Fruit fly (Drosophila melanogaster) whole organism, prepupa: ENCODE measurements around the gene Girdin.

Experiments
- Blimp-1 ChIP-seq: fragments of 200-800 bp; sonication (Bioruptor generic); optimal IDR thresholded peaks from 3 replicates; lab custom pipeline; 2017; ENCODE audit warnings: missing biosample characterization, missing genetic modification characterization, mild to moderate bottlenecking, moderate library complexity, missing genetic modification reagents
- CG10631 ChIP-seq: fragments of 200-800 bp; sonication (Bioruptor generic); optimal IDR thresholded peaks from 2 replicates; lab custom pipeline; 2016; ENCODE audit warnings: missing biosample characterization, missing genetic modification characterization
- CG11294 ChIP-seq: fragments of 200-800 bp; sonication (Bioruptor generic); IDR thresholded peaks from 2 replicates; pipeline ENCODE4 v1.3.6; 2022; ENCODE audit warnings: missing biosample characterization, missing genetic modification characterization
- CG11762 ChIP-seq: fragments of 200-800 bp; sonication (Bioruptor generic); optimal IDR thresholded peaks from 3 replicates; lab custom pipeline; 2016; ENCODE audit warnings: missing biosample characterization, missing genetic modification characterization; ENCODE audit not compliant: insufficient read depth
- CG11902 ChIP-seq: fragments of 200-800 bp; sonication (Bioruptor generic); optimal IDR thresholded peaks from 3 replicates; lab custom pipeline; 2016; ENCODE audit warnings: missing biosample characterization, missing genetic modification characterization
- CG15336 ChIP-seq: fragments of 200-800 bp; sonication (Bioruptor generic); IDR thresholded peaks from 2 replicates; pipeline ENCODE4 v1.3.6; 2022; ENCODE audit warnings: missing biosample characterization, missing genetic modification characterization
- CG16779 ChIP-seq: fragments of 200-800 bp; sonication (Bioruptor generic); optimal IDR thresholded peaks from 3 replicates; lab custom pipeline; 2017; ENCODE audit warnings: missing biosample characterization, mild to moderate bottlenecking, missing genetic modification characterization
- CG31627 ChIP-seq: fragments of 200-800 bp; sonication (Bioruptor generic); optimal IDR thresholded peaks from 3 replicates; lab custom pipeline; 2016; ENCODE audit warnings: missing biosample characterization, missing genetic modification characterization
- CG32006 ChIP-seq: fragments of 200-800 bp; sonication (Bioruptor generic); optimal IDR thresholded peaks from 3 replicates; lab custom pipeline; 2017; ENCODE audit warnings: missing biosample characterization, mild to moderate bottlenecking, missing genetic modification characterization
- CG34406 ChIP-seq: fragments of 200-800 bp; sonication (Bioruptor generic); optimal IDR thresholded peaks from 3 replicates; lab custom pipeline; 2016; ENCODE audit warnings: missing biosample characterization, missing genetic modification characterization
- CG3919 ChIP-seq: fragments of 200-800 bp; sonication (Bioruptor generic); optimal IDR thresholded peaks from 3 replicates; lab custom pipeline; 2016; ENCODE audit warnings: missing biosample characterization, missing genetic modification characterization
- CG4318 ChIP-seq: fragments of 200-800 bp; sonication (Bioruptor generic); optimal IDR thresholded peaks from 3 replicates; lab custom pipeline; 2017; ENCODE audit warnings: missing biosample characterization, mild to moderate bottlenecking, missing genetic modification characterization
- CG6163 ChIP-seq: fragments of 200-800 bp; sonication (Bioruptor generic); IDR thresholded peaks from 3 replicates; pipeline ENCODE4 v1.3.6; 2022; ENCODE audit warnings: missing biosample characterization, missing genetic modification characterization
- CG6276 ChIP-seq: fragments of 200-800 bp; sonication (Bioruptor generic); optimal IDR thresholded peaks from 2 replicates; lab custom pipeline; 2017; ENCODE audit warnings: missing biosample characterization, mild to moderate bottlenecking, missing genetic modification characterization
- CG6792 ChIP-seq: fragments of 200-800 bp; sonication (Bioruptor generic); optimal IDR thresholded peaks from 3 replicates; lab custom pipeline; 2016; ENCODE audit warnings: missing biosample characterization, missing genetic modification characterization
- CG6808 ChIP-seq: fragments of 200-800 bp; sonication (Bioruptor generic); optimal IDR thresholded peaks from 3 replicates; lab custom pipeline; 2017; ENCODE audit warnings: missing biosample characterization, missing genetic modification characterization, mild to moderate bottlenecking, moderate library complexity, missing genetic modification reagents
- CG6854 ChIP-seq: fragments of 200-800 bp; sonication (Bioruptor generic); optimal IDR thresholded peaks from 2 replicates; lab custom pipeline; 2017; ENCODE audit warnings: missing biosample characterization, mild to moderate bottlenecking, missing genetic modification characterization
- CG8119 ChIP-seq: fragments of 200-800 bp; sonication (Bioruptor generic); IDR thresholded peaks from 3 replicates; pipeline ENCODE4 v1.3.6; 2022; ENCODE audit warnings: missing biosample characterization, missing genetic modification characterization
- CG8319 ChIP-seq: fragments of 200-800 bp; sonication (Bioruptor generic); optimal IDR thresholded peaks from 3 replicates; lab custom pipeline; 2016; ENCODE audit warnings: missing biosample characterization, missing genetic modification characterization
- CG9139 ChIP-seq: fragments of 200-800 bp; sonication (Bioruptor generic); optimal IDR thresholded peaks from 3 replicates; lab custom pipeline; 2017; ENCODE audit warnings: missing biosample characterization, mild to moderate bottlenecking, missing genetic modification characterization
- Eip75B ChIP-seq: fragments of 200-800 bp; sonication (Bioruptor generic); optimal IDR thresholded peaks from 3 replicates; lab custom pipeline; 2016; ENCODE audit warnings: missing biosample characterization, missing genetic modification characterization
- Eip78C ChIP-seq: fragments of 200-800 bp; sonication (Bioruptor generic); peaks from one replicate; lab custom pipeline; 2016; ENCODE audit warnings: missing biosample characterization, missing genetic modification characterization
- Ets21C ChIP-seq: fragments of 200-800 bp; sonication (Bioruptor generic); optimal IDR thresholded peaks from 3 replicates; lab custom pipeline; 2016; ENCODE audit warnings: missing biosample characterization, missing genetic modification characterization
- Ets96B ChIP-seq: fragments of 200-800 bp; optimal IDR thresholded peaks from 2 replicates; lab custom pipeline; 2019; ENCODE audit warnings: missing biosample characterization, mild to moderate bottlenecking, missing genetic modification characterization, moderate library complexity
- Gug ChIP-seq: fragments of 200-800 bp; sonication (Bioruptor generic); IDR thresholded peaks from 2 replicates; pipeline ENCODE4 v1.3.6; 2022; ENCODE audit warnings: missing biosample characterization, missing genetic modification characterization
- Lpt ChIP-seq: fragments of 200-800 bp; sonication (Bioruptor generic); optimal IDR thresholded peaks from 3 replicates; lab custom pipeline; 2016; ENCODE audit warnings: missing biosample characterization, missing genetic modification characterization
- Met ChIP-seq: fragments of 200-800 bp; sonication (Bioruptor generic); optimal IDR thresholded peaks from 3 replicates; lab custom pipeline; 2016; ENCODE audit warnings: missing biosample characterization, missing genetic modification characterization
- OdsH ChIP-seq: fragments of 200-800 bp; sonication (Bioruptor generic); optimal IDR thresholded peaks from 3 replicates; lab custom pipeline; 2016; ENCODE audit warnings: missing biosample characterization, missing genetic modification characterization
- Sox102F ChIP-seq: fragments of 200-800 bp; sonication (Bioruptor generic); optimal IDR thresholded peaks from 2 replicates; lab custom pipeline; 2016; ENCODE audit warnings: missing biosample characterization, mild to moderate bottlenecking, missing genetic modification characterization
- Sox14 ChIP-seq: fragments of 200-800 bp; sonication (Bioruptor generic); optimal IDR thresholded peaks from 3 replicates; lab custom pipeline; 2016; ENCODE audit warnings: missing biosample characterization, missing genetic modification characterization
- Sox15 ChIP-seq: fragments of 200-800 bp; sonication (Bioruptor generic); optimal IDR thresholded peaks from 3 replicates; lab custom pipeline; 2016; ENCODE audit warnings: missing biosample characterization, missing genetic modification characterization
- achi ChIP-seq: fragments of 200-800 bp; sonication (Bioruptor generic); optimal IDR thresholded peaks from 3 replicates; lab custom pipeline; 2016; ENCODE audit warnings: missing biosample characterization, missing genetic modification characterization
- acj6 ChIP-seq: fragments of 200-800 bp; sonication (Bioruptor generic); optimal IDR thresholded peaks from 3 replicates; lab custom pipeline; 2016; ENCODE audit warnings: missing biosample characterization, missing genetic modification characterization
- dac ChIP-seq: fragments of 200-800 bp; sonication (Bioruptor generic); optimal IDR thresholded peaks from 2 replicates; lab custom pipeline; 2017; ENCODE audit warnings: missing biosample characterization, mild to moderate bottlenecking, missing genetic modification characterization
- eg ChIP-seq: fragments of 200-800 bp; sonication (Bioruptor generic); IDR thresholded peaks from 3 replicates; pipeline ENCODE4 v1.3.6; 2022; ENCODE audit warnings: missing biosample characterization, missing genetic modification characterization
- esn ChIP-seq: fragments of 200-800 bp; sonication (Bioruptor generic); optimal IDR thresholded peaks from 2 replicates; lab custom pipeline; 2016; ENCODE audit warnings: missing biosample characterization, mild to moderate bottlenecking, missing genetic modification characterization, moderate library complexity
- fd59A ChIP-seq: fragments of 200-800 bp; sonication (Bioruptor generic); optimal IDR thresholded peaks from 2 replicates; lab custom pipeline; 2017; ENCODE audit warnings: missing biosample characterization, mild to moderate bottlenecking, missing genetic modification characterization, missing genetic modification reagents
- fd85E ChIP-seq: fragments of 200-800 bp; sonication (Bioruptor generic); optimal IDR thresholded peaks from 3 replicates; lab custom pipeline; 2016; ENCODE audit warnings: missing biosample characterization, missing genetic modification characterization
- fkh ChIP-seq: fragments of 200-800 bp; sonication (Bioruptor generic); optimal IDR thresholded peaks from 3 replicates; lab custom pipeline; 2017; ENCODE audit warnings: missing biosample characterization, mild to moderate bottlenecking, missing genetic modification characterization, moderate library complexity
- lz ChIP-seq: fragments of 200-800 bp; sonication (Bioruptor generic); optimal IDR thresholded peaks from 3 replicates; lab custom pipeline; 2016; ENCODE audit warnings: missing biosample characterization, missing genetic modification characterization
- net ChIP-seq: fragments of 200-800 bp; sonication (Bioruptor generic); optimal IDR thresholded peaks from 3 replicates; lab custom pipeline; 2016; ENCODE audit warnings: missing biosample characterization, missing genetic modification characterization
- pdm3 ChIP-seq: fragments of 200-800 bp; sonication (Bioruptor generic); optimal IDR thresholded peaks from 3 replicates; lab custom pipeline; 2016; ENCODE audit warnings: missing biosample characterization, missing genetic modification characterization
- svp ChIP-seq: fragments of 200-800 bp; sonication (Bioruptor generic); peaks from one replicate; lab custom pipeline; 2016; ENCODE audit warnings: missing biosample characterization, missing genetic modification characterization
- topi ChIP-seq: fragments of 200-800 bp; sonication (Bioruptor generic); optimal IDR thresholded peaks from 3 replicates; lab custom pipeline; 2016; ENCODE audit warnings: missing biosample characterization, missing genetic modification characterization

Gene Girdin

dm6 chr3L:3206263-3206662 lies 27.5 kb downstream of the Girdin start, which contains the start of gene CG33160:
Gene CG33160, minus strand, starts transcription at chr3L:3206363.
- TF ChIP-seq CG3919 (GFP tag; lab: Kevin White, UChicago): no peak
- no peak for TF ChIP-seq CG11294 (GFP tag; lab: Robert Waterston, UW)
- TF ChIP-seq CG6808 (GFP tag; lab: Kevin White, UChicago): no peak
- TF ChIP-seq CG8119: no peak
- no peak for TF ChIP-seq Eip75B

- TF ChIP-seq CG6854 (GFP tag; lab: Kevin White, UChicago) (no peak), Ets96B (tag; lab: Kevin White, UChicago) (no peak)
These were observed 30.2 kb downstream of the Girdin start, which contains the start of the genes CG32269 and CG32270 for dm6 chr3L:3208895-3209294. Gene CG32269, minus strand, starts transcription at chr3L:3208985. Gene CG32270, minus strand, starts transcription at chr3L:3208985.

dm6 chr3L:3218859-3219258 lies 40.1 kb downstream of the Girdin start, which contains the start of the genes hob and nSMase:
Gene hob, minus strand, starts transcription at chr3L:3218920.
Gene nSMase, plus strand, starts transcription at chr3L:3219156.
- TF ChIP-seq svp (GFP tag; lab: Kevin White, UChicago) (peak; percentile 80), acj6 (GFP tag; lab: Kevin White, UChicago) (no peak)

- peak; percentile 77 for TF ChIP-seq CG10631
- peak; percentile 34 for TF ChIP-seq fkh (GFP tag; lab: Kevin White, UChicago)
- peak; percentile 96 for TF ChIP-seq Eip78C (GFP tag; lab: Kevin White, UChicago)
- TF ChIP-seq CG6792 (GFP tag; lab: Kevin White, UChicago): peak; percentile 79
- TF ChIP-seq Sox15 (GFP tag; lab: Kevin White, UChicago): peak; percentile 68
- peak; percentile 75 for TF ChIP-seq Sox14 (GFP tag; lab: Kevin White, UChicago)
- TF ChIP-seq CG32006 (GFP tag; lab: Kevin White, UChicago): no peak
- peak; percentile 83 for TF ChIP-seq CG34406 (GFP tag; lab: Kevin White, UChicago)
- TF ChIP-seq Gug: no peak
- TF ChIP-seq CG11762 (GFP tag; lab: Kevin White, UChicago): no peak
- peak; percentile 25 for TF ChIP-seq CG3919 (GFP tag; lab: Kevin White, UChicago)
- TF ChIP-seq CG11902 (GFP tag; lab: Kevin White, UChicago): peak; percentile 55
- TF ChIP-seq fd59A: peak; percentile 68
- peak; percentile 69 for TF ChIP-seq Met (GFP tag; lab: Kevin White, UChicago)
- no peak for TF ChIP-seq OdsH (GFP tag; lab: Kevin White, UChicago)
- TF ChIP-seq CG31627 (GFP tag; lab: Kevin White, UChicago): peak; percentile 90
- no peak for TF ChIP-seq CG6276 (GFP tag; lab: Kevin White, UChicago)
- TF ChIP-seq topi (GFP tag; lab: Kevin White, UChicago): peak; percentile 86
- TF ChIP-seq CG9139 (GFP tag; lab: Kevin White, UChicago): no peak
- TF ChIP-seq CG6808 (GFP tag; lab: Kevin White, UChicago): no peak
- TF ChIP-seq fd85E (GFP tag; lab: Kevin White, UChicago): peak; percentile 31
- TF ChIP-seq Sox102F (GFP tag; lab: Kevin White, UChicago): peak; percentile 29
- TF ChIP-seq CG4318 (GFP tag; lab: Kevin White, UChicago): no peak
- peak; percentile 68 for TF ChIP-seq Eip75B
- TF ChIP-seq achi (GFP tag; lab: Kevin White, UChicago): peak; percentile 95
- TF ChIP-seq CG11294 (GFP tag; lab: Robert Waterston, UW): peak; percentile 32
- no peak; the same call in 1 of the 3 replicates for TF ChIP-seq eg (GFP tag; lab: Robert Waterston, UW)
- peak; percentile 47 for TF ChIP-seq net (GFP tag; lab: Kevin White, UChicago)
- peak; percentile 89 for TF ChIP-seq CG6163 (GFP tag; lab: Robert Waterston, UW)
- peak; percentile 88 for TF ChIP-seq pdm3 (GFP tag; lab: Kevin White, UChicago)
- TF ChIP-seq Ets21C: peak; percentile 21
- peak; percentile 92 for TF ChIP-seq esn (GFP tag; lab: Kevin White, UChicago)
- TF ChIP-seq lz (GFP tag; lab: Kevin White, UChicago): peak; percentile 91
- TF ChIP-seq CG8319 (GFP tag; lab: Kevin White, UChicago): peak; percentile 84
- TF ChIP-seq CG15336 (GFP tag; lab: Robert Waterston, UW): no peak
- TF ChIP-seq Lpt (GFP tag; lab: Kevin White, UChicago): no peak
- peak; percentile 78 for TF ChIP-seq dac
- TF ChIP-seq Blimp-1 (GFP tag; lab: Kevin White, UChicago): peak; percentile 86
- TF ChIP-seq CG6854 (GFP tag; lab: Kevin White, UChicago): peak; percentile 93
- peak; percentile 77 for TF ChIP-seq CG16779 (tag; lab: Kevin White, UChicago)
These were observed 44.1 kb downstream of the Girdin start, which contains the start of the genes RpL28 and eIF1 for dm6 chr3L:3222643-3223389. Gene RpL28, minus strand, starts transcription at chr3L:3222960. Gene eIF1, plus strand, starts transcription at chr3L:3223341.
